Fruit fly (Drosophila melanogaster): ENCODE data around the gene CG4036.

The CG4036 gene

DNA sequence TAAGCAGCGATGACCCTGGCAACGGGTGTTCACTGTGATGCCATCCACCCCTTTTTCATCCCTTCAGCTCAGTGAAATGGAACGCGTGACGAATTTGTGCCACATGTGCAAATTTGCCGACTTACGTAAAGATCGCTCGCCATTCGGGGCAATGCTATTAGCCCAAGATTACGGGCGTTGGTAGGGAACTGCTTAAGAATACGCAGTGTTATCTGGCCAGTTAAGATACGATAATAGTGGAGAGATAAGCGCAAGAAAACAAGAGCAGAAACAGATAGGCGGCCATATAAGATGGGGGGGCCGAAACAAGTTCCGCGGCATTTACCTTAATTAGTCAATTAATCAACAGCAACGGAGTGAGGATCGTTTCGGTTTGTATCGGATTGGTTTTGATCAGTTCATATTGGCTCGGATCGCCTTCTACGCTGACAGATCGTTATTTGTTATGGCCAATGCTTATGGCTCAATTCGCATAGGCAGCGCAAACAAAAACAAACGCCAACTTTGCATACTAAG, 4.7 kb upstream of the CG4036 start (continued):
- TF ChIP-seq ATbp (GFP tag; optimal IDR thresholded peaks at IDR 0.05) (no peak), ara (GFP tag; IDR thresholded peaks at IDR 0.05) (0 out of 2 replicates have a peak, but pooled peaks have one; percentile 7), Fer1 (GFP tag; optimal IDR thresholded peaks at IDR 0.05) (peak; percentile 36), sd (tag; optimal IDR thresholded peaks at IDR 0.05) (peak; percentile 51), jumu (GFP tag; optimal IDR thresholded peaks at IDR 0.05) (no peak), tx (GFP tag; optimal IDR thresholded peaks at IDR 0.05) (no peak), Ets65A (GFP tag) (no peak), cg (GFP tag; optimal IDR thresholded peaks at IDR 0.05) (no peak), Deaf1 (tag; optimal IDR thresholded peaks at IDR 0.05) (no peak), fu2 (GFP tag; optimal IDR thresholded peaks at IDR 0.05) (no peak), yki (optimal IDR thresholded peaks at IDR 0.05) (no peak), CG9876 (GFP tag; optimal IDR thresholded peaks at IDR 0.05) (no peak), CG16815 (GFP tag; optimal IDR thresholded peaks at IDR 0.05) (no peak), CG17568 (GFP tag; optimal IDR thresholded peaks at IDR 0.05) (no peak), bcd (GFP tag; optimal IDR thresholded peaks at IDR 0.05) (no peak), Mrtf (GFP tag; IDR thresholded peaks at IDR 0.05) (no peak), Ssrp (tag; optimal IDR thresholded peaks at IDR 0.05) (no peak), CG11723 (GFP tag; optimal IDR thresholded peaks at IDR 0.05) (no peak), oc (tag; optimal IDR thresholded peaks at IDR 0.05) (no peak), CG17802 (tag; optimal IDR thresholded peaks at IDR 0.05) (no peak), run (tag; optimal IDR thresholded peaks at IDR 0.05) (no peak), psq (GFP tag; optimal IDR thresholded peaks at IDR 0.05) (no peak), sc (optimal IDR thresholded peaks at IDR 0.05) (no peak), sc (GFP tag; optimal IDR thresholded peaks at IDR 0.05) (no peak), Nf-YB (GFP tag; optimal IDR thresholded peaks at IDR 0.05) (peak; percentile 2), Camta (GFP tag; optimal IDR thresholded peaks at IDR 0.05) (no peak), gfzf (GFP tag; optimal IDR thresholded peaks at IDR 0.05) (no peak), jigr1 (GFP tag; IDR thresholded peaks at IDR 0.05) (no peak), CG34376 (GFP tag; optimal IDR thresholded peaks at IDR 0.05) (peak; percentile 41), lbe (GFP tag; optimal IDR thresholded peaks at IDR 0.05) (peak; percentile 5), YL-1 (GFP tag; optimal IDR thresholded peaks at IDR 0.05) (no peak), tap (tag; optimal IDR thresholded peaks at IDR 0.05) (no peak), gsb-n (tag; optimal IDR thresholded peaks at IDR 0.05) (peak; percentile 17), Dek (tag; optimal IDR thresholded peaks at IDR 0.05) (no peak), chif (GFP tag; optimal IDR thresholded peaks at IDR 0.05) (no peak), CG10147 (GFP tag; optimal IDR thresholded peaks at IDR 0.05) (no peak), dmrt11E (tag; optimal IDR thresholded peaks at IDR 0.05) (no peak), CG17612 (GFP tag; IDR thresholded peaks at IDR 0.05) (no peak), CG6791 (GFP tag; IDR thresholded peaks at IDR 0.05; ENCODE audit: partially characterized antibody) (no peak), ash1 (GFP tag; optimal IDR thresholded peaks at IDR 0.05) (no peak), CG8359 (GFP tag; optimal IDR thresholded peaks at IDR 0.05; ENCODE audit: borderline replicate concordance) (no peak), CG3281 (GFP tag; optimal IDR thresholded peaks at IDR 0.05) (no peak), lov (optimal IDR thresholded peaks at IDR 0.05) (no peak), lov (GFP tag; IDR thresholded peaks at IDR 0.05) (no peak), Meics (GFP tag; optimal IDR thresholded peaks at IDR 0.05) (peak; percentile 10), bigmax (GFP tag; optimal IDR thresholded peaks at IDR 0.05) (no peak), dm (GFP tag; optimal IDR thresholded peaks at IDR 0.05) (no peak), CG17361 (GFP tag; IDR thresholded peaks at IDR 0.05) (no peak), Pdp1 (GFP tag; optimal IDR thresholded peaks at IDR 0.05) (peak in 1 of 2 experiments; percentile 58), CG4730 (GFP tag; IDR thresholded peaks at IDR 0.05) (no peak), Abd-B (GFP tag; optimal IDR thresholded peaks at IDR 0.05) (no peak)

Measured in whole organism, embryonic.